Worm (Caenorhabditis elegans) whole organism, late embryonic: ENCODE measurements around the gene tos-1.

Experiments used
- K02D7.2 ChIP-seq: sonication (generic microtip); optimal IDR thresholded peaks from 2 replicates; lab custom pipeline; 2017; ENCODE audit warnings: mild to moderate bottlenecking, missing genetic modification characterization, missing compliant biosample characterization
- ahr-1 ChIP-seq: sonication (generic microtip); optimal IDR thresholded peaks from 2 replicates; lab custom pipeline; 2016; ENCODE audit warnings: missing genetic modification characterization, missing compliant biosample characterization
- ama-1 ChIP-seq: fragments of 150-350 bp; optimal IDR thresholded peaks from 2 replicates; lab custom pipeline; 2014
- hlh-30 ChIP-seq: sonication (generic microtip); optimal IDR thresholded peaks from 2 replicates; lab custom pipeline; 2017; ENCODE audit warnings: antibody characterized with exemption, missing genetic modification characterization, missing compliant biosample characterization; ENCODE audit not compliant: insufficient read depth
- lin-11 ChIP-seq: fragments of 200-800 bp; sonication (Bioruptor generic); optimal IDR thresholded peaks from 2 replicates; lab custom pipeline; 2018; ENCODE audit warnings: mild to moderate bottlenecking, missing genetic modification characterization, missing compliant biosample characterization
- nfya-1 ChIP-seq: sonication (generic microtip); optimal IDR thresholded peaks from 2 replicates; lab custom pipeline; 2017; ENCODE audit warnings: missing genetic modification characterization, mild to moderate bottlenecking, missing compliant biosample characterization, antibody characterized with exemption, moderate library complexity
- npax-4 ChIP-seq: sonication (generic microtip); optimal IDR thresholded peaks from 2 replicates; lab custom pipeline; 2016; ENCODE audit warnings: missing genetic modification characterization, missing compliant biosample characterization
- rnt-1 ChIP-seq: sonication (generic microtip); optimal IDR thresholded peaks from 2 replicates; lab custom pipeline; 2016; ENCODE audit warnings: missing genetic modification characterization, missing compliant biosample characterization
- tbx-2 ChIP-seq: sonication (generic microtip); optimal IDR thresholded peaks from 2 replicates; lab custom pipeline; 2016; ENCODE audit warnings: missing genetic modification characterization, missing compliant biosample characterization

DNA sequence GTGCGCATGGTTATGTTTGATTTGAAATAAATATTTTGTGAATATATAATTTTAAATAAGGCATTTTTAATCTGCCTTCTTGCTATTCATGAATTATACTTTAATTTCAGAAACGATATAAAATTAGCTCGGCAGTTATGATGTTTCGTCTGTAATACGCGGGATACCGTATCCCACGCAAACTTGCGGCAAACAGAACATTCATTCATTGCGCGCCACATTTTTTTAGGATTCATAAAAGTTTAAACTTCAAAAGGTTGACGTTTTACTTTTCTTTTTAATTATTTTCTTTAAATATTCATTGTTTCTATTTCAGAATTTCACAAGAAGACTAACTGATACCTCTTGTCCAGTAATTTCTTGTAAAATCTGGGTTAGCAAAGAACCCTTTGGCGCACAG is 21.1 kb downstream of the tos-1 start, which contains the start of gene tag-153:
- TF ChIP-seq tbx-2, result no peak
- TF ChIP-seq lin-11 (tag; lab: Kevin White, UChicago), result no peak
- TF ChIP-seq npax-4 (tag; lab: Kevin White, UChicago), result no peak
- TF ChIP-seq nfya-1 (tag; lab: Kevin White, UChicago), result no peak
- TF ChIP-seq rnt-1, result no peak
- no peak for TF ChIP-seq ama-1
- no peak for TF ChIP-seq ahr-1
- TF ChIP-seq hlh-30 (tag; lab: Kevin White, UChicago), result no peak
- no peak for TF ChIP-seq K02D7.2 (tag; lab: Kevin White, UChicago)
